Worm (Caenorhabditis elegans) whole organism, mixed stage, embryonic: Measurements from ENCODE around the gene F14B8.4.

Experiments used
- ces-1 ChIP-seq: fragments of 150-350 bp; optimal IDR thresholded peaks from 2 replicates; lab custom pipeline; 2014; ENCODE audit warnings: missing biosample characterization, missing genetic modification reagents, missing genetic modification characterization
- drap-1 ChIP-seq: fragments of 200-800 bp; sonication (Bioruptor generic); optimal IDR thresholded peaks from 3 replicates; lab custom pipeline; 2018; ENCODE audit warnings: mild to moderate bottlenecking, missing genetic modification characterization, missing compliant biosample characterization
- elt-3 ChIP-seq: fragments of 150-350 bp; optimal IDR thresholded peaks from 2 replicates; lab custom pipeline; 2014; ENCODE audit warnings: missing biosample characterization, missing genetic modification characterization
- lsy-2 ChIP-seq: fragments of 150-350 bp; optimal IDR thresholded peaks from 2 replicates; lab custom pipeline; 2014; ENCODE audit warnings: missing biosample characterization, missing genetic modification characterization
- mls-2 ChIP-seq: sonication (generic microtip); optimal IDR thresholded peaks from 2 replicates; lab custom pipeline; 2016; ENCODE audit warnings: mild to moderate bottlenecking, missing genetic modification characterization, moderate library complexity, missing compliant biosample characterization
- nhr-76 ChIP-seq: sonication (generic microtip); optimal IDR thresholded peaks from 2 replicates; lab custom pipeline; 2017; ENCODE audit warnings: missing biosample characterization, missing genetic modification characterization

DNA sequence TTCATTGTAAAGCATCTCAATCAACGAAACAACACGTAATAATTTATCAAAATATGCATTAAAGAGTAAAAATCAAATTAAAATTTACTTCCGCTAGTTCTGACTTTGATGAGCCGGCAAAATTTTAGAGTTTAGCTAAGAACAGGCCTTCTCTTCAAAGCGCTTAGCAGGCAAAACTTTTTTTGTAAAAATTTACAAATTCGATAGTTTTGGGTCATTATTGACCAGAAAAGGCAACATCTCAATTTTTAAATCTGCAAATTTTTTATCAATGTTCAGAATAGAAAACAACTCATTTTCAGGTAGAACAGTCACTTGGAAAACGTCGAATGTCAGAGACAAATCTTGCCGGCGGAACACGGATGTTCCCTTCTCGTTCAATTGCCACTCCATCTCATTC, 38.0 kb upstream of the F14B8.4 start:
- TF ChIP-seq nhr-76 (tag; lab: Kevin White, UChicago) (no peak), ces-1 (no peak), lsy-2 (tag; lab: Kevin White, UChicago) (no peak), drap-1 (GFP tag; lab: Kevin White, UChicago) (no peak), elt-3 (tag; lab: Kevin White, UChicago) (no peak), mls-2 (tag; lab: Kevin White, UChicago) (no peak)
